Worm (Caenorhabditis elegans): Measurements from ENCODE around the gene best-5.

- TF ChIP-seq him-1 (tag; optimal IDR thresholded peaks at IDR 0.05): peak; percentile 35
- peak; percentile 14 for TF ChIP-seq W03F9.2 (tag; optimal IDR thresholded peaks at IDR 0.05)
- TF ChIP-seq dao-5 (tag; optimal IDR thresholded peaks at IDR 0.05): no peak
These were observed 7.3 kb upstream of the best-5 start for ce11 chrIII:9697323-9697722.
